Worm (Caenorhabditis elegans): Measurements from ENCODE around the gene best-5.
"Not testable (repeated sequence)": the region's sequence is repeated elsewhere in the genome, so short reads cannot be mapped to it uniquely, and the experiment has no call there.

DNA sequence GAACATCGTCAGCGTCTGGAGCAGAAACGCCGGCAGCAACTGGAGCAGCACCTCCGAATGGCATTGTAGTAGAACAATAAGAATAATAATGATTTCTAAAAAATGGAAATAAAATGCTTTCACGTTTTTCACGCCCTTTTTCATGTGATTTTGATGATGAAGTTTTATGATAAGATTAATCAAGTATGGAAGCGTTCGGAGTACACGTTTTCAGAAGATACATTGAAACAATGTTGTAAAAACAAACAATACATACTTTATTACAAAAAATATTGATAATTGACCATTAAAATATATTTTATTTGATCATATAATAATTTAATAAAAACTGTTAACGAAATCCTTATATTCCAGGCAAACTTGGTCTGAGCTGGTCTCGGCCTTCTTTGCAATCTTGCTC, 8.8 kb downstream of the best-5 start, which contains the start of gene C07A9.13:
- TF ChIP-seq W03F9.2, him-1, dao-5 (tag; optimal IDR thresholded peaks at IDR 0.05): not testable (repeated sequence)
